Worm (Caenorhabditis elegans) whole organism, L2 larva: Measurements from ENCODE around the gene C13B4.1.
A peak's percentile ranks its signal among the peaks of the same experiment; 100 is the strongest.

Source experiments
- C34F6.9 ChIP-seq: fragments of 150-350 bp; optimal IDR thresholded peaks from 2 replicates; lab custom pipeline; 2014; ENCODE audit warnings: missing biosample characterization, missing genetic modification characterization
- F13H6.1 ChIP-seq: sonication (generic microtip); optimal IDR thresholded peaks from 2 replicates; lab custom pipeline; 2016; ENCODE audit warnings: missing genetic modification characterization, missing compliant biosample characterization
- R02D3.7 ChIP-seq: fragments of 150-350 bp; optimal IDR thresholded peaks from 2 replicates; lab custom pipeline; 2014; ENCODE audit warnings: missing biosample characterization, missing genetic modification characterization
- Y55F3AM.14 ChIP-seq: fragments of 200-800 bp; sonication (Bioruptor generic); optimal IDR thresholded peaks from 2 replicates; lab custom pipeline; 2018; ENCODE audit warnings: mild to moderate bottlenecking, missing genetic modification characterization, missing compliant biosample characterization
- ZK546.5 ChIP-seq: sonication (generic microtip); optimal IDR thresholded peaks from 2 replicates; lab custom pipeline; 2017; ENCODE audit warnings: missing biosample characterization, missing genetic modification characterization
- alr-1 ChIP-seq: fragments of 150-350 bp; optimal IDR thresholded peaks from 2 replicates; lab custom pipeline; 2014; ENCODE audit warnings: missing biosample characterization, missing genetic modification characterization
- aly-2 ChIP-seq: fragments of 150-350 bp; optimal IDR thresholded peaks from 2 replicates; lab custom pipeline; 2014; ENCODE audit warnings: missing biosample characterization, missing genetic modification characterization
- ama-1 ChIP-seq: fragments of 150-350 bp; optimal IDR thresholded peaks from 2 replicates; lab custom pipeline; 2018; ENCODE audit warnings: inconsistent platforms
- blmp-1 ChIP-seq: sonication (generic microtip); optimal IDR thresholded peaks from 2 replicates; lab custom pipeline; 2017; ENCODE audit warnings: missing genetic modification characterization, mild to moderate bottlenecking, missing compliant biosample characterization, antibody characterized with exemption, moderate library complexity; ENCODE audit not compliant: insufficient read depth
- ceh-16 ChIP-seq: fragments of 150-350 bp; optimal IDR thresholded peaks from 2 replicates; lab custom pipeline; 2014; ENCODE audit warnings: missing biosample characterization, missing genetic modification characterization
- ceh-82 ChIP-seq: fragments of 150-350 bp; optimal IDR thresholded peaks from 2 replicates; lab custom pipeline; 2014; ENCODE audit warnings: missing biosample characterization, missing genetic modification characterization
- crh-2 ChIP-seq: sonication (generic microtip); optimal IDR thresholded peaks from 2 replicates; lab custom pipeline; 2017; ENCODE audit warnings: missing biosample characterization, missing genetic modification characterization
- dmd-4 ChIP-seq: sonication (generic microtip); optimal IDR thresholded peaks from 2 replicates; lab custom pipeline; 2017; ENCODE audit warnings: missing biosample characterization, missing genetic modification characterization
- egl-27 ChIP-seq: sonication (generic microtip); optimal IDR thresholded peaks from 3 replicates; lab custom pipeline; 2017; ENCODE audit warnings: missing biosample characterization, missing genetic modification reagents, missing genetic modification characterization
- elt-1 ChIP-seq: fragments of 150-350 bp; optimal IDR thresholded peaks from 2 replicates; lab custom pipeline; 2014; ENCODE audit warnings: missing biosample characterization, missing genetic modification characterization
- elt-3 ChIP-seq: sonication (generic microtip); optimal IDR thresholded peaks from 2 replicates; lab custom pipeline; 2017; ENCODE audit warnings: missing biosample characterization, missing genetic modification characterization
- fos-1 ChIP-seq: fragments of 150-350 bp; optimal IDR thresholded peaks from 2 replicates; lab custom pipeline; 2014; ENCODE audit warnings: missing biosample characterization, missing genetic modification characterization
- gmeb-1 ChIP-seq: fragments of 150-350 bp; optimal IDR thresholded peaks from 2 replicates; lab custom pipeline; 2014; ENCODE audit warnings: missing biosample characterization, missing genetic modification characterization
- lin-11 ChIP-seq: fragments of 150-350 bp; sonication (generic microtip); optimal IDR thresholded peaks from 2 replicates; lab custom pipeline; 2014; ENCODE audit warnings: missing biosample characterization, missing genetic modification characterization, inconsistent platforms, mixed read lengths
- lin-13 ChIP-seq: fragments of 150-350 bp; optimal IDR thresholded peaks from 2 replicates; lab custom pipeline; 2014; ENCODE audit warnings: missing biosample characterization, missing genetic modification reagents, missing genetic modification characterization
- lin-39 ChIP-seq: fragments of 150-350 bp; optimal IDR thresholded peaks from 2 replicates; lab custom pipeline; 2014; ENCODE audit warnings: missing biosample characterization, missing genetic modification reagents, missing genetic modification characterization
- lsy-2 ChIP-seq, 2 experiments: fragments of 150-350 bp in 1 of 2; sonication (generic microtip) in 1 of 2; optimal IDR thresholded peaks; 2 replicates each; lab custom pipeline; 2014 to 2017; ENCODE audit warnings: missing biosample characterization in 2 of 2, missing genetic modification characterization in 2 of 2
- mab-5 ChIP-seq: fragments of 150-350 bp; optimal IDR thresholded peaks from 2 replicates; lab custom pipeline; 2014; ENCODE audit warnings: missing biosample characterization, missing genetic modification characterization
- mbf-1 ChIP-seq: sonication (generic microtip); optimal IDR thresholded peaks from 2 replicates; lab custom pipeline; 2017; ENCODE audit warnings: missing biosample characterization, missing genetic modification characterization
- mdl-1 ChIP-seq, 2 experiments: fragments of 150-350 bp in 1 of 2; sonication (generic microtip) in 1 of 2; optimal IDR thresholded peaks; 2 replicates each; lab custom pipeline; 2017; ENCODE audit warnings: missing biosample characterization in 2 of 2, missing genetic modification characterization in 2 of 2
- nhr-10 ChIP-seq: sonication (generic microtip); optimal IDR thresholded peaks from 2 replicates; lab custom pipeline; 2017; ENCODE audit warnings: missing biosample characterization, missing genetic modification characterization
- nhr-11 ChIP-seq: fragments of 150-350 bp; optimal IDR thresholded peaks from 2 replicates; lab custom pipeline; 2014; ENCODE audit warnings: missing biosample characterization, missing genetic modification characterization
- nhr-12 ChIP-seq: fragments of 150-350 bp; optimal IDR thresholded peaks from 2 replicates; lab custom pipeline; 2014; ENCODE audit warnings: missing biosample characterization, missing genetic modification characterization
- nhr-21 ChIP-seq: fragments of 150-350 bp; optimal IDR thresholded peaks from 2 replicates; lab custom pipeline; 2014; ENCODE audit warnings: missing biosample characterization, missing genetic modification characterization
- nhr-23 ChIP-seq: fragments of 150-350 bp; optimal IDR thresholded peaks from 2 replicates; lab custom pipeline; 2014; ENCODE audit warnings: missing biosample characterization, missing genetic modification reagents, missing genetic modification characterization
- nhr-237 ChIP-seq: fragments of 150-350 bp; optimal IDR thresholded peaks from 2 replicates; lab custom pipeline; 2014; ENCODE audit warnings: missing biosample characterization, missing genetic modification characterization
- nhr-25 ChIP-seq: fragments of 150-350 bp; sonication (generic microtip); optimal IDR thresholded peaks from 3 replicates; lab custom pipeline; 2014; ENCODE audit warnings: missing biosample characterization, missing genetic modification characterization
- nhr-77 ChIP-seq: fragments of 150-350 bp; optimal IDR thresholded peaks from 2 replicates; lab custom pipeline; 2014; ENCODE audit warnings: missing biosample characterization, missing genetic modification characterization
- peb-1 ChIP-seq: fragments of 150-350 bp; optimal IDR thresholded peaks from 2 replicates; lab custom pipeline; 2014; ENCODE audit warnings: missing biosample characterization, missing genetic modification characterization
- sem-4 ChIP-seq: fragments of 150-350 bp; optimal IDR thresholded peaks from 2 replicates; lab custom pipeline; 2014; ENCODE audit warnings: missing biosample characterization, missing genetic modification reagents, missing genetic modification characterization
- skn-1 ChIP-seq: sonication (generic microtip); optimal IDR thresholded peaks from 2 replicates; lab custom pipeline; 2017; ENCODE audit warnings: missing biosample characterization, missing genetic modification characterization
- sma-3 ChIP-seq: sonication (generic microtip); optimal IDR thresholded peaks from 2 replicates; lab custom pipeline; 2016; ENCODE audit warnings: missing genetic modification reagents, missing genetic modification characterization, missing compliant biosample characterization
- sma-9 ChIP-seq, 2 experiments: fragments of 150-350 bp in 1 of 2; sonication (generic microtip) in 1 of 2; optimal IDR thresholded peaks; 2 replicates each; lab custom pipeline; 2014 to 2016; ENCODE audit warnings: missing genetic modification characterization in 2 of 2, mild to moderate bottlenecking in 1 of 2, missing biosample characterization in 1 of 2, missing compliant biosample characterization in 1 of 2, missing genetic modification reagents in 1 of 2, moderate library complexity in 1 of 2
- snpc-4 ChIP-seq: fragments of 150-350 bp; optimal IDR thresholded peaks from 2 replicates; lab custom pipeline; 2014; ENCODE audit warnings: missing biosample characterization, missing genetic modification characterization
- unc-39 ChIP-seq: fragments of 150-350 bp; optimal IDR thresholded peaks from 2 replicates; lab custom pipeline; 2014; ENCODE audit warnings: missing biosample characterization, missing genetic modification characterization
- unc-55 ChIP-seq: fragments of 150-350 bp; sonication (generic microtip); optimal IDR thresholded peaks from 3 replicates; lab custom pipeline; 2014; ENCODE audit warnings: missing biosample characterization, missing genetic modification reagents, missing genetic modification characterization
- unc-62 ChIP-seq: fragments of 150-350 bp; optimal IDR thresholded peaks from 2 replicates; lab custom pipeline; 2014; ENCODE audit warnings: missing biosample characterization, missing genetic modification reagents, missing genetic modification characterization
- zag-1 ChIP-seq: fragments of 150-350 bp; optimal IDR thresholded peaks from 2 replicates; lab custom pipeline; 2014; ENCODE audit warnings: missing biosample characterization, missing genetic modification characterization
- ztf-1 ChIP-seq: fragments of 200-800 bp; sonication (Bioruptor generic); conservative IDR thresholded peaks from 2 replicates; pipeline ENCODE4 v1.3.6; 2022; ENCODE audit warnings: missing genetic modification characterization, missing compliant biosample characterization
- ztf-11 ChIP-seq: sonication (generic microtip); optimal IDR thresholded peaks from 2 replicates; lab custom pipeline; 2017; ENCODE audit warnings: missing biosample characterization, missing genetic modification characterization
- ztf-4 ChIP-seq: fragments of 150-350 bp; optimal IDR thresholded peaks from 2 replicates; lab custom pipeline; 2014; ENCODE audit warnings: missing biosample characterization, missing genetic modification characterization

C13B4.1 gene

DNA sequence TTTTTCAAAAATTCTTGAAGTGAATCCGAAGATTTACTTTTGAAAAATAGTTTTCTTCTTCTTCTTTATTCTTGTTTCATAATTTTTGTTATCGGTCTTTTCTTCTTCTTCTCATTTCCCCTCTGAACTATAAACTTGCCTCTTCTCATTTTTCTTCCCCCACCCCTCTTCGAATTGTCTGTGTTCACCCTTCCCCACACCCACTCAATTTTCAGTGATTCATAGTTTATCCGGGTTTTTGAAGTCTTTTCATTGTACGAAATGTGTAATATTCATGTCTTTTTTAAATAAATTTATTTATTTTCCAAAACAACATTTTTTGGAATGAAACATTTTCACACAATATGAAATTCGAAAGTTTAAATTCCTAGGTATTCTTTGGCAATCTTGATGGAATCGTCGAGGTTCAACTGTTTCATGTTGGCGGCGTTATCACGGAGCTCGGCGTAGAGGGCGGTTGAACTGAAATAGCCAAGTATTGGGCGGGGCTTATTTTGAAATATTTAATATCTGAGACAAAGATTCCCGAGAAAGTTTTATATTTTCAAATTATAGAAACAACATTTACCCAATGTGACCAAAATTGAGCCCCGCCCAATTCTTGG is 13.3 kb upstream of the C13B4.1 start:
- TF ChIP-seq skn-1 (no peak), ama-1 (lab: Kevin White, UChicago) (peak; percentile 59)
- TF ChIP-seq, all 48 proteins: peak for 1

DNA sequence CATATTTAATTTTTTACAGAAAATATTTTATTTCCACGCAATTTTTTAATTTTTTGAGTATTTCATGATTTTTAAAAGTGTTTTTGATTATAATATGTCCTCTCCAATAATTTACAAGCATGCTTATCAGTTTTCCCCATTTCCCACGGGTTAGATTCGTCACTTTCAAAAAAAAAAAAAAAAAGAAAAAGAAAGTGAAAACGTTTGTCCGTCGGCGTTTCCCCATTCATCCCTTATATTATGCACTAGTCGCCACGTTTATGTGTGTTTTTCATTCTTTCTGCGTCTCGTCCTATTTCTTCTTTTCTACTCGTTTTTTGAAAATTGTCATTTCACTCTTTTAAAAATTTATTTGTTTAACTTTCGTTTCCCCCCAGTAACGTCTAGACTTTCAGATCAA is 10.0 kb upstream of the C13B4.1 start, which contains the start of gene vnut-1:
Gene vnut-1, plus strand, starts transcription at position 396 of the 400 bp plus-strand sequence.
- peak; percentile 94 for TF ChIP-seq blmp-1 (tag; lab: Kevin White, UChicago)
- TF ChIP-seq snpc-4 (tag; lab: Kevin White, UChicago) = no peak
- TF ChIP-seq lin-13 (GFP tag; lab: Kevin White, UChicago) = peak; percentile 30
- no peak for TF ChIP-seq Y55F3AM.14
- peak; percentile 78 for TF ChIP-seq fos-1
- TF ChIP-seq unc-55 (GFP tag; lab: Kevin White, UChicago) = peak; percentile 13
- no peak for TF ChIP-seq ceh-82 (tag; lab: Kevin White, UChicago)
- TF ChIP-seq mdl-1 (tag; optimal IDR thresholded peaks at IDR 0.05; lab: Kevin White, UChicago) = no peak
- no peak for TF ChIP-seq ama-1 (lab: Kevin White, UChicago)
- no peak for TF ChIP-seq nhr-10 (tag; lab: Kevin White, UChicago)
- no peak for TF ChIP-seq lin-39
- no peak for TF ChIP-seq aly-2
- peak; percentile 92 for TF ChIP-seq crh-2 (tag; lab: Kevin White, UChicago)
- peak; percentile 33 for TF ChIP-seq F13H6.1 (tag; lab: Kevin White, UChicago)
- no peak for TF ChIP-seq nhr-23 (tag; lab: Kevin White, UChicago)
- no peak for TF ChIP-seq mab-5
- no peak for TF ChIP-seq ZK546.5 (tag; lab: Kevin White, UChicago)
- no peak for TF ChIP-seq egl-27 (tag; lab: Kevin White, UChicago)
- no peak for TF ChIP-seq elt-1 (tag; lab: Kevin White, UChicago)
- TF ChIP-seq unc-62 (GFP tag; lab: Kevin White, UChicago) = no peak
- TF ChIP-seq lin-11 (tag; lab: Kevin White, UChicago) = no peak
- TF ChIP-seq nhr-11 = no peak
- TF ChIP-seq nhr-77 (tag; lab: Kevin White, UChicago) = no peak
- TF ChIP-seq nhr-12 (tag; lab: Kevin White, UChicago) = no peak
- no peak for TF ChIP-seq dmd-4
- no peak for TF ChIP-seq ztf-4 (tag; lab: Kevin White, UChicago)
- no peak for TF ChIP-seq peb-1
- TF ChIP-seq R02D3.7 (tag; lab: Kevin White, UChicago) = no peak
- TF ChIP-seq zag-1 (tag; lab: Kevin White, UChicago) = no peak
- no peak for TF ChIP-seq ztf-1 (GFP tag; lab: Robert Waterston, UW)
- TF ChIP-seq nhr-25 (tag; lab: Kevin White, UChicago) = peak; percentile 17
- no peak for TF ChIP-seq alr-1 (tag; lab: Kevin White, UChicago)
- peak; percentile 14 for TF ChIP-seq skn-1
- peak in 1 of 2 experiments; percentile 51 for TF ChIP-seq lsy-2 (tag; optimal IDR thresholded peaks at IDR 0.05; lab: Kevin White, UChicago)
- TF ChIP-seq mbf-1 (tag; lab: Kevin White, UChicago) = no peak
- TF ChIP-seq sma-3 (GFP tag; lab: Kevin White, UChicago) = no peak
- no peak for TF ChIP-seq sem-4
- TF ChIP-seq ztf-11 (tag; lab: Kevin White, UChicago) = no peak
- TF ChIP-seq unc-39 (tag; lab: Kevin White, UChicago) = no peak
- TF ChIP-seq nhr-21 = no peak
- TF ChIP-seq nhr-237 (tag; lab: Kevin White, UChicago) = no peak
- TF ChIP-seq C34F6.9 (tag; lab: Kevin White, UChicago) = peak; percentile 27
- no peak for TF ChIP-seq ceh-16 (tag; lab: Kevin White, UChicago)
- peak; percentile 27 for TF ChIP-seq gmeb-1 (tag; lab: Kevin White, UChicago)
- TF ChIP-seq elt-3 (tag; lab: Kevin White, UChicago) = no peak
- TF ChIP-seq sma-9 (GFP tag; optimal IDR thresholded peaks at IDR 0.05; lab: Kevin White, UChicago) = peak; percentile 57
- TF ChIP-seq sma-9 (tag; optimal IDR thresholded peaks at IDR 0.05; lab: Kevin White, UChicago) = no peak
